Fruit fly (Drosophila melanogaster): ENCODE measurements around the gene CG3777.
A peak's percentile ranks its signal among the peaks of the same experiment; 100 is the strongest.

dm6 chrX:369645-370174 lies 90.2 kb downstream of the CG3777 start, which contains the start of gene ac:
- TF ChIP-seq CG3919 (GFP tag; optimal IDR thresholded peaks at IDR 0.05) = no peak
- TF ChIP-seq CG6276 (GFP tag; optimal IDR thresholded peaks at IDR 0.05) = no peak
- peak; percentile 28 for TF ChIP-seq Eip78C (GFP tag)
- no peak for TF ChIP-seq lz (GFP tag; optimal IDR thresholded peaks at IDR 0.05)
- no peak for TF ChIP-seq CG10669 (GFP tag; optimal IDR thresholded peaks at IDR 0.05)
- no peak for TF ChIP-seq Sox15 (GFP tag; optimal IDR thresholded peaks at IDR 0.05)
- TF ChIP-seq vri (GFP tag; optimal IDR thresholded peaks at IDR 0.05) = no peak
- no peak for TF ChIP-seq Met (GFP tag; optimal IDR thresholded peaks at IDR 0.05)
- no peak for TF ChIP-seq CG6854 (GFP tag; optimal IDR thresholded peaks at IDR 0.05)
